Fruit fly (Drosophila melanogaster) whole organism, embryonic: ENCODE data around the gene lectin-37Db.
A peak's percentile ranks its signal among the peaks of the same experiment; 100 is the strongest.

Source experiments
- Asciz ChIP-seq: fragments of 200-800 bp; sonication (Bioruptor generic); optimal IDR thresholded peaks from 2 replicates; lab custom pipeline; 2017; ENCODE audit warnings: missing biosample characterization, mild to moderate bottlenecking, missing genetic modification characterization, missing genetic modification reagents
- Atf3 ChIP-seq: fragments of 200-800 bp; sonication (Bioruptor generic); optimal IDR thresholded peaks from 3 replicates; lab custom pipeline; 2016; ENCODE audit warnings: missing biosample characterization, missing genetic modification characterization
- CG10462 ChIP-seq: fragments of 200-800 bp; sonication (Bioruptor generic); optimal IDR thresholded peaks from 2 replicates; lab custom pipeline; 2016; ENCODE audit warnings: missing biosample characterization, missing genetic modification characterization
- CG11723 ChIP-seq: fragments of 200-800 bp; sonication (Bioruptor generic); optimal IDR thresholded peaks from 2 replicates; lab custom pipeline; 2017; ENCODE audit warnings: missing biosample characterization, mild to moderate bottlenecking, missing genetic modification characterization
- CG12236 ChIP-seq: fragments of 200-800 bp; sonication (Bioruptor generic); optimal IDR thresholded peaks from 2 replicates; lab custom pipeline; 2016; ENCODE audit warnings: missing biosample characterization, missing genetic modification characterization
- CG1233 ChIP-seq: fragments of 200-800 bp; sonication (Bioruptor generic); optimal IDR thresholded peaks from 4 replicates; lab custom pipeline; 2018; ENCODE audit warnings: missing biosample characterization, mild to moderate bottlenecking, missing genetic modification characterization
- CG14050 ChIP-seq: fragments of 200-800 bp; sonication (Bioruptor generic); IDR thresholded peaks from 3 replicates; pipeline ENCODE4 v1.3.6; 2022; ENCODE audit warnings: missing biosample characterization, missing genetic modification characterization
- CG15011 ChIP-seq: fragments of 200-800 bp; sonication (Bioruptor generic); optimal IDR thresholded peaks from 3 replicates; lab custom pipeline; 2018; ENCODE audit warnings: missing biosample characterization, mild to moderate bottlenecking, missing genetic modification characterization
- CG16863 ChIP-seq: fragments of 200-800 bp; sonication (Bioruptor generic); optimal IDR thresholded peaks from 3 replicates; lab custom pipeline; 2016; ENCODE audit warnings: missing biosample characterization, missing genetic modification characterization
- CG17328 ChIP-seq: fragments of 200-800 bp; sonication (Bioruptor generic); IDR thresholded peaks from 2 replicates; pipeline ENCODE4 v1.3.6; 2022; ENCODE audit warnings: missing biosample characterization, missing genetic modification characterization
- CG18011 ChIP-seq: fragments of 200-800 bp; sonication (Bioruptor generic); optimal IDR thresholded peaks from 2 replicates; lab custom pipeline; 2017; ENCODE audit warnings: missing biosample characterization, missing genetic modification characterization, mild to moderate bottlenecking, moderate library complexity, missing genotype
- CG2116 ChIP-seq: fragments of 200-800 bp; sonication (Bioruptor generic); optimal IDR thresholded peaks from 3 replicates; lab custom pipeline; 2018; ENCODE audit warnings: missing biosample characterization, mild to moderate bottlenecking, missing genetic modification characterization
- CG2202 ChIP-seq: fragments of 200-800 bp; sonication (Bioruptor generic); optimal IDR thresholded peaks from 2 replicates; lab custom pipeline; 2018; ENCODE audit warnings: missing biosample characterization, mild to moderate bottlenecking, missing genetic modification characterization
- CG2712 ChIP-seq: fragments of 200-800 bp; optimal IDR thresholded peaks from 3 replicates; lab custom pipeline; 2019; ENCODE audit warnings: missing biosample characterization, mild to moderate bottlenecking, missing genetic modification characterization, moderate library complexity
- CG31388 ChIP-seq: fragments of 200-800 bp; sonication (Bioruptor generic); optimal IDR thresholded peaks from 2 replicates; lab custom pipeline; 2016; ENCODE audit warnings: missing biosample characterization, missing genetic modification characterization
- CG4360 ChIP-seq: fragments of 200-800 bp; sonication (Bioruptor generic); IDR thresholded peaks from 2 replicates; pipeline ENCODE4 v1.3.6; 2022; ENCODE audit warnings: missing biosample characterization, missing genetic modification characterization
- CG4707 ChIP-seq: fragments of 200-800 bp; sonication (Bioruptor generic); optimal IDR thresholded peaks from 2 replicates; lab custom pipeline; 2018; ENCODE audit warnings: missing biosample characterization, mild to moderate bottlenecking, missing genetic modification characterization, moderate library complexity
- CG9797 ChIP-seq: fragments of 200-800 bp; sonication (Bioruptor generic); optimal IDR thresholded peaks from 3 replicates; lab custom pipeline; 2018; ENCODE audit warnings: missing biosample characterization, mild to moderate bottlenecking, missing genetic modification characterization
- D19A ChIP-seq: fragments of 200-800 bp; optimal IDR thresholded peaks from 3 replicates; lab custom pipeline; 2019; ENCODE audit warnings: missing biosample characterization, mild to moderate bottlenecking, missing genetic modification characterization, moderate library complexity
- Dfd ChIP-seq, 2 experiments: fragments of >200 bp; optimal IDR thresholded peaks; 2 replicates each; lab custom pipeline; 2017; ENCODE audit warnings: missing biosample characterization in 2 of 2, missing genetic modification characterization in 2 of 2
- Doc3 ChIP-seq: fragments of 200-800 bp; sonication (Bioruptor generic); IDR thresholded peaks from 3 replicates; pipeline ENCODE4 v1.3.6; 2022; ENCODE audit warnings: missing biosample characterization, missing genetic modification characterization; ENCODE audit not compliant: partially characterized antibody
- ERR ChIP-seq: fragments of 200-800 bp; sonication (Bioruptor generic); optimal IDR thresholded peaks from 2 replicates; lab custom pipeline; 2016; ENCODE audit warnings: missing biosample characterization, missing genetic modification characterization
- Fer2 ChIP-seq: fragments of 200-800 bp; sonication (Bioruptor generic); optimal IDR thresholded peaks from 2 replicates; lab custom pipeline; 2018; ENCODE audit warnings: missing biosample characterization, mild to moderate bottlenecking, missing genetic modification characterization, moderate library complexity
- H15 ChIP-seq: fragments of 200-800 bp; sonication (Bioruptor generic); IDR thresholded peaks from 3 replicates; pipeline ENCODE4 v1.3.6; 2022; ENCODE audit warnings: missing biosample characterization, missing genetic modification characterization
- MESR4 ChIP-seq: fragments of 200-800 bp; sonication (Bioruptor generic); optimal IDR thresholded peaks from 2 replicates; lab custom pipeline; 2018; ENCODE audit warnings: missing biosample characterization, mild to moderate bottlenecking, missing genetic modification characterization, moderate library complexity
- NC2α ChIP-seq: fragments of 200-800 bp; sonication (Bioruptor generic); optimal IDR thresholded peaks from 2 replicates; lab custom pipeline; 2016; ENCODE audit warnings: missing biosample characterization, missing genetic modification characterization
- NFAT ChIP-seq: fragments of 200-800 bp; sonication (Bioruptor generic); IDR thresholded peaks from 2 replicates; pipeline ENCODE4 v1.3.6; 2022; ENCODE audit warnings: missing biosample characterization, missing genetic modification characterization
- Nf-YC ChIP-seq: fragments of 200-800 bp; optimal IDR thresholded peaks from 3 replicates; lab custom pipeline; 2019; ENCODE audit warnings: missing biosample characterization, mild to moderate bottlenecking, missing genetic modification characterization, moderate library complexity
- NfI ChIP-seq: fragments of 200-800 bp; sonication (Bioruptor generic); optimal IDR thresholded peaks from 3 replicates; lab custom pipeline; 2018; ENCODE audit warnings: missing biosample characterization, mild to moderate bottlenecking, missing genetic modification characterization, moderate library complexity
- Oli ChIP-seq: fragments of 200-800 bp; sonication (Bioruptor generic); optimal IDR thresholded peaks from 2 replicates; lab custom pipeline; 2018; ENCODE audit warnings: missing biosample characterization, mild to moderate bottlenecking, missing genetic modification characterization, moderate library complexity
- Optix ChIP-seq: fragments of 200-800 bp; sonication (Bioruptor generic); IDR thresholded peaks from 3 replicates; pipeline ENCODE4 v1.3.6; 2022; ENCODE audit warnings: missing biosample characterization, missing genetic modification characterization
- PHDP ChIP-seq: fragments of 200-800 bp; sonication (Bioruptor generic); optimal IDR thresholded peaks from 3 replicates; lab custom pipeline; 2018; ENCODE audit warnings: missing biosample characterization, mild to moderate bottlenecking, missing genetic modification characterization, moderate library complexity
- Rfx ChIP-seq: fragments of 200-800 bp; sonication (Bioruptor generic); IDR thresholded peaks from 2 replicates; pipeline ENCODE4 v1.3.6; 2022; ENCODE audit warnings: missing biosample characterization, missing genetic modification characterization
- Rx ChIP-seq: fragments of 200-800 bp; sonication (Bioruptor generic); IDR thresholded peaks from 2 replicates; pipeline ENCODE4 v1.3.6; 2022; ENCODE audit warnings: missing biosample characterization, missing genetic modification characterization
- Ssrp ChIP-seq: fragments of 200-800 bp; sonication (Bioruptor generic); optimal IDR thresholded peaks from 2 replicates; lab custom pipeline; 2018; ENCODE audit warnings: missing biosample characterization, mild to moderate bottlenecking, missing genetic modification characterization, moderate library complexity
- Xbp1 ChIP-seq: fragments of 200-800 bp; sonication (Bioruptor generic); optimal IDR thresholded peaks from 3 replicates; lab custom pipeline; 2016; ENCODE audit warnings: missing biosample characterization, mild to moderate bottlenecking, missing genetic modification characterization
- YL-1 ChIP-seq: fragments of 200-800 bp; sonication (Bioruptor generic); optimal IDR thresholded peaks from 3 replicates; lab custom pipeline; 2017; ENCODE audit warnings: missing biosample characterization, mild to moderate bottlenecking, missing genetic modification characterization
- amos ChIP-seq: fragments of 200-800 bp; sonication (Bioruptor generic); IDR thresholded peaks from 2 replicates; pipeline ENCODE4 v1.3.6; 2022; ENCODE audit warnings: missing biosample characterization, missing genetic modification characterization; ENCODE audit not compliant: partially characterized antibody
- aop ChIP-seq: fragments of 200-800 bp; sonication (Bioruptor generic); IDR thresholded peaks from 2 replicates; pipeline ENCODE4 v1.3.6; 2022; ENCODE audit warnings: missing biosample characterization, missing genetic modification characterization
- ase ChIP-seq: fragments of 200-800 bp; sonication (Bioruptor generic); IDR thresholded peaks from 3 replicates; pipeline ENCODE4 v1.3.6; 2022; ENCODE audit warnings: missing biosample characterization, missing genetic modification characterization
- bcd ChIP-seq: fragments of 200-800 bp; sonication (Bioruptor generic); optimal IDR thresholded peaks from 2 replicates; lab custom pipeline; 2017; ENCODE audit warnings: missing biosample characterization, mild to moderate bottlenecking, missing genetic modification characterization
- chinmo ChIP-seq: fragments of 200-800 bp; sonication (Bioruptor generic); IDR thresholded peaks from 4 replicates; pipeline ENCODE4 v1.3.6; 2022; ENCODE audit warnings: missing biosample characterization, missing genetic modification characterization; ENCODE audit not compliant: partially characterized antibody
- corto ChIP-seq: fragments of 200-800 bp; sonication (Bioruptor generic); optimal IDR thresholded peaks from 2 replicates; lab custom pipeline; 2016; ENCODE audit warnings: missing biosample characterization, mild to moderate bottlenecking, missing genetic modification characterization, moderate library complexity
- crc ChIP-seq: fragments of 200-800 bp; sonication (Bioruptor generic); optimal IDR thresholded peaks from 2 replicates; lab custom pipeline; 2016; ENCODE audit warnings: missing biosample characterization, missing genetic modification characterization
- fu2 ChIP-seq: fragments of 200-800 bp; sonication (Bioruptor generic); optimal IDR thresholded peaks from 2 replicates; lab custom pipeline; 2016; ENCODE audit warnings: missing biosample characterization, missing genetic modification characterization
- gcm2 ChIP-seq: fragments of 200-800 bp; sonication (Bioruptor generic); optimal IDR thresholded peaks from 2 replicates; lab custom pipeline; 2016; ENCODE audit warnings: missing biosample characterization, missing genetic modification characterization
- maf-S ChIP-seq: fragments of 200-800 bp; sonication (Bioruptor generic); optimal IDR thresholded peaks from 2 replicates; lab custom pipeline; 2016; ENCODE audit warnings: missing biosample characterization, missing genetic modification characterization
- nerfin-2 ChIP-seq: fragments of 200-800 bp; sonication (Bioruptor generic); IDR thresholded peaks from 2 replicates; pipeline ENCODE4 v1.3.6; 2022; ENCODE audit warnings: missing biosample characterization, missing genetic modification characterization; ENCODE audit not compliant: partially characterized antibody
- nmo ChIP-seq: fragments of 200-800 bp; sonication (Bioruptor generic); optimal IDR thresholded peaks from 2 replicates; lab custom pipeline; 2018; ENCODE audit warnings: missing biosample characterization, mild to moderate bottlenecking, missing genetic modification characterization, moderate library complexity
- run ChIP-seq: fragments of 200-800 bp; sonication (Bioruptor generic); optimal IDR thresholded peaks from 3 replicates; lab custom pipeline; 2018; ENCODE audit warnings: missing biosample characterization, mild to moderate bottlenecking, missing genetic modification characterization
- stwl ChIP-seq: fragments of 200-800 bp; sonication (Bioruptor generic); optimal IDR thresholded peaks from 3 replicates; lab custom pipeline; 2018; ENCODE audit warnings: missing biosample characterization, mild to moderate bottlenecking, missing genetic modification characterization, moderate library complexity
- usp ChIP-seq: fragments of >200 bp; optimal IDR thresholded peaks from 2 replicates; lab custom pipeline; 2017; ENCODE audit warnings: missing biosample characterization, missing genetic modification characterization

lectin-37Db gene

dm6 chr2L:19370046-19370445 lies 48.8 kb upstream of the lectin-37Db start, which contains the start of gene CG17349 (continued):
- TF ChIP-seq maf-S = no peak
- no peak for TF ChIP-seq CG1233 (GFP tag; lab: Kevin White, UChicago)
- no peak for TF ChIP-seq Ssrp (tag; lab: Kevin White, UChicago)
- TF ChIP-seq corto (GFP tag; lab: Kevin White, UChicago) = no peak
- TF ChIP-seq YL-1 (GFP tag; lab: Kevin White, UChicago) = no peak
- no peak for TF ChIP-seq Rx (GFP tag; lab: Robert Waterston, UW)
- no peak for TF ChIP-seq amos (GFP tag; lab: Robert Waterston, UW)
- no peak for TF ChIP-seq aop (GFP tag; lab: Robert Waterston, UW)
- no peak for TF ChIP-seq nmo (GFP tag; lab: Kevin White, UChicago)
- TF ChIP-seq CG4360 (GFP tag; lab: Robert Waterston, UW) = no peak
- TF ChIP-seq CG16863 (GFP tag; lab: Kevin White, UChicago) = no peak
- TF ChIP-seq CG2116 (GFP tag; lab: Kevin White, UChicago) = no peak
- TF ChIP-seq D19A = no peak
- no peak for TF ChIP-seq CG9797 (GFP tag; lab: Kevin White, UChicago)
- peak; percentile 62 for TF ChIP-seq CG2202 (tag; lab: Kevin White, UChicago)
- no peak for TF ChIP-seq bcd (GFP tag; lab: Kevin White, UChicago)
- TF ChIP-seq Dfd (GFP tag; optimal IDR thresholded peaks at IDR 0.05; lab: Kevin White, UChicago) = no peak
- TF ChIP-seq Rfx (GFP tag; lab: Robert Waterston, UW) = no peak
- TF ChIP-seq gcm2 (GFP tag; lab: Kevin White, UChicago) = no peak
- no peak for TF ChIP-seq NC2α (GFP tag; lab: Kevin White, UChicago)
- no peak for TF ChIP-seq CG17328 (GFP tag; lab: Robert Waterston, UW)
- no peak for TF ChIP-seq CG14050 (GFP tag; lab: Robert Waterston, UW)
- no peak for TF ChIP-seq fu2 (GFP tag; lab: Kevin White, UChicago)
- no peak for TF ChIP-seq CG11723 (GFP tag; lab: Kevin White, UChicago)
- TF ChIP-seq nerfin-2 (GFP tag; lab: Robert Waterston, UW) = no peak
- peak; percentile 14 for TF ChIP-seq CG2712 (tag; lab: Kevin White, UChicago)
- TF ChIP-seq CG12236 = no peak
- TF ChIP-seq Fer2 (tag; lab: Kevin White, UChicago) = no peak
- no peak for TF ChIP-seq CG10462 (GFP tag; lab: Kevin White, UChicago)
- no peak for TF ChIP-seq NFAT (GFP tag; lab: Robert Waterston, UW)
- TF ChIP-seq run (tag; lab: Kevin White, UChicago) = no peak
- TF ChIP-seq ERR = no peak
- TF ChIP-seq Atf3 (GFP tag; lab: Kevin White, UChicago) = no peak
- TF ChIP-seq usp (GFP tag; lab: Kevin White, UChicago) = no peak
- no peak for TF ChIP-seq Xbp1 (GFP tag; lab: Kevin White, UChicago)
- no peak for TF ChIP-seq Oli (tag; lab: Kevin White, UChicago)
- TF ChIP-seq crc (GFP tag; lab: Kevin White, UChicago) = no peak
- peak; percentile 55 for TF ChIP-seq Asciz (GFP tag; lab: Kevin White, UChicago)
- no peak for TF ChIP-seq stwl (tag; lab: Kevin White, UChicago)
- TF ChIP-seq H15 (GFP tag; lab: Robert Waterston, UW) = no peak
- TF ChIP-seq CG15011 (GFP tag; lab: Kevin White, UChicago) = no peak
- no peak for TF ChIP-seq NfI (GFP tag; lab: Kevin White, UChicago)
- TF ChIP-seq Nf-YC = no peak
- TF ChIP-seq Doc3 (GFP tag; lab: Robert Waterston, UW) = no peak
- no peak for TF ChIP-seq CG18011 (GFP tag; lab: Kevin White, UChicago)
- no peak for TF ChIP-seq CG31388
- no peak for TF ChIP-seq chinmo (GFP tag; lab: Robert Waterston, UW)
- peak; percentile 43 for TF ChIP-seq PHDP (tag; lab: Kevin White, UChicago)
- no peak for TF ChIP-seq CG4707
- no peak for TF ChIP-seq Optix (GFP tag; lab: Robert Waterston, UW)
- no peak for TF ChIP-seq ase (GFP tag; lab: Robert Waterston, UW)
- no peak for TF ChIP-seq MESR4 (GFP tag; lab: Kevin White, UChicago)
